Fruit fly (Drosophila melanogaster) whole organism, embryonic: ENCODE measurements around the gene CG6398.

ENCODE experiments used
- Blimp-1 ChIP-seq: fragments of 200-800 bp; sonication (Bioruptor generic); optimal IDR thresholded peaks from 3 replicates; lab custom pipeline; 2018; ENCODE audit warnings: missing biosample characterization, missing genetic modification characterization, mild to moderate bottlenecking, moderate library complexity, missing genetic modification reagents
- CG1603 ChIP-seq: fragments of 200-800 bp; sonication (Bioruptor generic); optimal IDR thresholded peaks from 2 replicates; lab custom pipeline; 2019; ENCODE audit warnings: missing biosample characterization, mild to moderate bottlenecking, missing genetic modification characterization, moderate library complexity
- CG2889 ChIP-seq: fragments of 200-800 bp; sonication (Bioruptor generic); IDR thresholded peaks from 3 replicates; pipeline ENCODE4 v1.3.6; 2022; ENCODE audit warnings: missing biosample characterization, missing genetic modification characterization
- CG7357 ChIP-seq: fragments of 200-800 bp; sonication (Bioruptor generic); IDR thresholded peaks from 3 replicates; pipeline ENCODE4 v1.3.6; 2022; ENCODE audit warnings: missing biosample characterization, missing genetic modification characterization
- CG7963 ChIP-seq: fragments of 200-800 bp; sonication (Bioruptor generic); IDR thresholded peaks from 3 replicates; pipeline ENCODE4 v1.3.6; 2022; ENCODE audit warnings: missing biosample characterization, missing genetic modification characterization; ENCODE audit not compliant: partially characterized antibody
- Med ChIP-seq: fragments of 200-800 bp; sonication (Bioruptor generic); peaks from one replicate; lab custom pipeline; 2016; ENCODE audit warnings: missing biosample characterization, missing genetic modification characterization, mild to moderate bottlenecking, inconsistent platforms, moderate library complexity
- NFAT ChIP-seq: fragments of 200-800 bp; sonication (Bioruptor generic); IDR thresholded peaks from 2 replicates; pipeline ENCODE4 v1.3.6; 2022; ENCODE audit warnings: missing biosample characterization, missing genetic modification characterization
- da ChIP-seq: fragments of 200-800 bp; sonication (Bioruptor generic); optimal IDR thresholded peaks from 2 replicates; lab custom pipeline; 2016; ENCODE audit warnings: missing biosample characterization, missing genetic modification characterization
- dpn ChIP-seq, 2 experiments: fragments of 200-800 bp; sonication (Bioruptor generic); optimal IDR thresholded peaks; 3 replicates each; lab custom pipeline; 2016; ENCODE audit warnings: missing biosample characterization in 2 of 2, missing genetic modification characterization in 2 of 2
- gce ChIP-seq: fragments of 200-800 bp; sonication (Bioruptor generic); IDR thresholded peaks from 3 replicates; pipeline ENCODE4 v1.3.6; 2022; ENCODE audit warnings: missing biosample characterization, missing genetic modification characterization
- kay ChIP-seq: fragments of 200-800 bp; sonication (Bioruptor generic); optimal IDR thresholded peaks from 2 replicates; lab custom pipeline; 2016; ENCODE audit warnings: missing biosample characterization, missing genetic modification characterization
- onecut ChIP-seq: fragments of 200-800 bp; sonication (Bioruptor generic); IDR thresholded peaks from 2 replicates; pipeline ENCODE4 v1.3.6; 2022; ENCODE audit warnings: missing biosample characterization, missing genetic modification characterization
- tx ChIP-seq: fragments of 200-800 bp; sonication (Bioruptor generic); optimal IDR thresholded peaks from 2 replicates; lab custom pipeline; 2016; ENCODE audit warnings: missing biosample characterization, missing genetic modification characterization

- no peak for TF ChIP-seq Blimp-1 (GFP tag; lab: Kevin White, UChicago)
- TF ChIP-seq CG7963 (GFP tag; lab: Robert Waterston, UW), result no peak
- TF ChIP-seq tx (GFP tag; lab: Kevin White, UChicago), result no peak
- no peak for TF ChIP-seq NFAT (GFP tag; lab: Robert Waterston, UW)
- no peak for TF ChIP-seq CG2889 (GFP tag; lab: Robert Waterston, UW)
- TF ChIP-seq da (GFP tag; lab: Kevin White, UChicago), result no peak
- TF ChIP-seq gce (GFP tag; lab: Robert Waterston, UW), result no peak
- no peak for TF ChIP-seq CG7357 (GFP tag; lab: Robert Waterston, UW)
- TF ChIP-seq onecut (GFP tag; lab: Robert Waterston, UW), result no peak
- TF ChIP-seq kay (GFP tag; lab: Kevin White, UChicago), result no peak
- no peak for TF ChIP-seq dpn (GFP tag; optimal IDR thresholded peaks at IDR 0.05; lab: Kevin White, UChicago)
- no peak for TF ChIP-seq CG1603 (tag; lab: Kevin White, UChicago)
- TF ChIP-seq Med (GFP tag; lab: Kevin White, UChicago), result peak; percentile 54
Measured at dm6 chrX:17799803-17800151, 30.9 kb upstream of the CG6398 start.
